Worm (Caenorhabditis elegans): ENCODE measurements around the gene C46E10.8.

DNA sequence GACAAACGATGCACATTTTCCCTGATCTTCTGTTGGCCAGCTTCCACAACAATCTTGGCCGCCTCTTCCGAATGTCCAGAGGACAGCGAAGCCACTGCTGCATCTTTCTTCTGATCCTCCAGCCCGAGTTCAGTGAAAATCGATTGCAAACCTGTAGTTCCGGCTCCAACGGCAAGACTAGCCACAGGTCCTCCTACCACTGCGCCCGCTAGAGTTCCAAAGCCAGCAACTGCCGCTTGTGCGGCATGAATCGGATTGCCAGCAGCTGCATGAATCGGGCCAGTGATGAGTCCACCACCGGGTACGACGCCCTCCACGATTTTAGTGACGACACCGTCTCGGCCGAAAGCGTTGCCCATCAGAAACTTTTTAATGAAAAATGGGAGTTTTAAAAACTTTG, 39.6 kb downstream of the C46E10.8 start, which contains the start of gene ifas-1:
- TF ChIP-seq fkh-10 (GFP tag; optimal IDR thresholded peaks at IDR 0.05) (no peak), ceh-62 (tag; optimal IDR thresholded peaks at IDR 0.05) (no peak), egl-27 (tag; optimal IDR thresholded peaks at IDR 0.05) (no peak), nhr-77 (tag; optimal IDR thresholded peaks at IDR 0.05) (no peak), ZK337.2 (GFP tag; IDR thresholded peaks at IDR 0.05) (no peak)

All from whole organism, L4 larva.